Fruit fly (Drosophila melanogaster) whole organism, embryonic: ENCODE results near the gene Bet3.

Source experiments
- Antp ChIP-seq: fragments of 200-800 bp; sonication (Bioruptor generic); optimal IDR thresholded peaks from 3 replicates; lab custom pipeline; 2016; ENCODE audit warnings: missing biosample characterization, missing genetic modification characterization
- Atf6 ChIP-seq: fragments of 200-800 bp; sonication (Bioruptor generic); IDR thresholded peaks from 2 replicates; pipeline ENCODE4 v1.3.6; 2022; ENCODE audit warnings: missing biosample characterization, missing genetic modification characterization
- B-H2 ChIP-seq: fragments of 200-800 bp; sonication (Bioruptor generic); optimal IDR thresholded peaks from 2 replicates; lab custom pipeline; 2018; ENCODE audit warnings: missing biosample characterization, mild to moderate bottlenecking, missing genetic modification characterization
- CG10274 ChIP-seq: fragments of 200-800 bp; sonication (Bioruptor generic); optimal IDR thresholded peaks from 3 replicates; lab custom pipeline; 2017; ENCODE audit warnings: missing biosample characterization, mild to moderate bottlenecking, missing genetic modification characterization
- CG10321 ChIP-seq: fragments of 200-800 bp; sonication (Bioruptor generic); IDR thresholded peaks from 2 replicates; pipeline ENCODE4 v1.3.6; 2022; ENCODE audit warnings: missing biosample characterization, missing genetic modification characterization
- CG10543 ChIP-seq: fragments of 200-800 bp; sonication (Bioruptor generic); optimal IDR thresholded peaks from 3 replicates; lab custom pipeline; 2017; ENCODE audit warnings: missing biosample characterization, mild to moderate bottlenecking, missing genetic modification characterization, moderate library complexity
- CG11247 ChIP-seq: fragments of 200-800 bp; sonication (Bioruptor generic); IDR thresholded peaks from 2 replicates; pipeline ENCODE4 v1.3.6; 2022; ENCODE audit warnings: missing biosample characterization, missing genetic modification characterization
- CG13287 ChIP-seq: fragments of 200-800 bp; sonication (Bioruptor generic); IDR thresholded peaks from 2 replicates; pipeline ENCODE4 v1.3.6; 2022; ENCODE audit warnings: missing biosample characterization, missing genetic modification characterization; ENCODE audit not compliant: partially characterized antibody
- CG13296 ChIP-seq: fragments of 200-800 bp; sonication (Bioruptor generic); optimal IDR thresholded peaks from 3 replicates; lab custom pipeline; 2018; ENCODE audit warnings: missing biosample characterization, mild to moderate bottlenecking, missing genetic modification characterization
- CG1529 ChIP-seq: fragments of 200-800 bp; sonication (Bioruptor generic); optimal IDR thresholded peaks from 3 replicates; lab custom pipeline; 2018; ENCODE audit warnings: missing biosample characterization, missing genetic modification characterization
- CG1602 ChIP-seq: fragments of 200-800 bp; sonication (Bioruptor generic); optimal IDR thresholded peaks from 3 replicates; lab custom pipeline; 2016; ENCODE audit warnings: missing biosample characterization, missing genetic modification characterization
- CG1603 ChIP-seq: fragments of 200-800 bp; sonication (Bioruptor generic); optimal IDR thresholded peaks from 2 replicates; lab custom pipeline; 2019; ENCODE audit warnings: missing biosample characterization, mild to moderate bottlenecking, missing genetic modification characterization, moderate library complexity
- CG30403 ChIP-seq: fragments of 200-800 bp; sonication (Bioruptor generic); optimal IDR thresholded peaks from 3 replicates; lab custom pipeline; 2016; ENCODE audit warnings: missing biosample characterization, missing genetic modification characterization
- CG3281 ChIP-seq: fragments of 200-800 bp; sonication (Bioruptor generic); optimal IDR thresholded peaks from 3 replicates; lab custom pipeline; 2017; ENCODE audit warnings: missing biosample characterization, mild to moderate bottlenecking, missing genetic modification characterization
- CG3726 ChIP-seq: fragments of 200-800 bp; sonication (Bioruptor generic); IDR thresholded peaks from 3 replicates; pipeline ENCODE4, ENCODE4 v1.3.6; 2022; ENCODE audit warnings: missing biosample characterization, missing genetic modification characterization
- CG43689 ChIP-seq: fragments of 200-800 bp; sonication (Bioruptor generic); IDR thresholded peaks from 2 replicates; pipeline ENCODE4 v1.3.6; 2022; ENCODE audit warnings: missing biosample characterization, missing genetic modification characterization
- CG4820 ChIP-seq: fragments of 200-800 bp; sonication (Bioruptor generic); optimal IDR thresholded peaks from 3 replicates; lab custom pipeline; 2016; ENCODE audit warnings: missing biosample characterization, missing genetic modification characterization
- CG6175 ChIP-seq: fragments of 200-800 bp; sonication (Bioruptor generic); IDR thresholded peaks from 3 replicates; pipeline ENCODE4 v1.3.6; 2022; ENCODE audit warnings: missing biosample characterization, missing genetic modification characterization
- CG6689 ChIP-seq: fragments of 200-800 bp; sonication (Bioruptor generic); IDR thresholded peaks from 2 replicates; pipeline ENCODE4 v1.3.6; 2022; ENCODE audit warnings: missing biosample characterization, missing genetic modification characterization
- CG7271 ChIP-seq: fragments of 200-800 bp; sonication (Bioruptor generic); optimal IDR thresholded peaks from 2 replicates; lab custom pipeline; 2018; ENCODE audit warnings: missing biosample characterization, mild to moderate bottlenecking, missing genetic modification characterization, moderate library complexity
- CG8478 ChIP-seq: fragments of >200 bp; optimal IDR thresholded peaks from 2 replicates; lab custom pipeline; 2018
- CkIIα-i1 ChIP-seq: fragments of 200-800 bp; sonication (Bioruptor generic); IDR thresholded peaks from 2 replicates; pipeline ENCODE4 v1.3.6; 2022; ENCODE audit warnings: missing biosample characterization, missing genetic modification characterization
- Drgx ChIP-seq: fragments of 200-800 bp; sonication (Bioruptor generic); IDR thresholded peaks from 2 replicates; pipeline ENCODE4 v1.3.6; 2022; ENCODE audit warnings: missing biosample characterization, missing genetic modification characterization
- E2f2 ChIP-seq: fragments of 200-800 bp; sonication (Bioruptor generic); IDR thresholded peaks from 2 replicates; pipeline ENCODE4 v1.3.6; 2022; ENCODE audit warnings: missing biosample characterization, missing genetic modification characterization
- ERR ChIP-seq: fragments of 200-800 bp; sonication (Bioruptor generic); optimal IDR thresholded peaks from 2 replicates; lab custom pipeline; 2016; ENCODE audit warnings: missing biosample characterization, missing genetic modification characterization
- Gug ChIP-seq: fragments of 200-800 bp; sonication (Bioruptor generic); IDR thresholded peaks from 4 replicates; pipeline ENCODE4 v1.3.6; 2022; ENCODE audit warnings: missing biosample characterization, missing genetic modification characterization
- Hey ChIP-seq: fragments of 200-800 bp; sonication (Bioruptor generic); optimal IDR thresholded peaks from 3 replicates; lab custom pipeline; 2018; ENCODE audit warnings: missing biosample characterization, mild to moderate bottlenecking, missing genetic modification characterization
- HmgD ChIP-seq: fragments of 200-800 bp; sonication (Bioruptor generic); optimal IDR thresholded peaks from 3 replicates; lab custom pipeline; 2016; ENCODE audit warnings: missing biosample characterization, missing genetic modification characterization
- MBD-R2 ChIP-seq: fragments of 200-800 bp; sonication (Bioruptor generic); IDR thresholded peaks from 2 replicates; pipeline ENCODE4 v1.3.6; 2022; ENCODE audit warnings: missing biosample characterization, missing genetic modification characterization
- NfI ChIP-seq: fragments of 200-800 bp; sonication (Bioruptor generic); optimal IDR thresholded peaks from 3 replicates; lab custom pipeline; 2018; ENCODE audit warnings: missing biosample characterization, mild to moderate bottlenecking, missing genetic modification characterization, moderate library complexity
- Oaz ChIP-seq: fragments of 200-800 bp; sonication (Bioruptor generic); IDR thresholded peaks from 2 replicates; pipeline ENCODE4 v1.3.6; 2022; ENCODE audit warnings: missing biosample characterization, missing genetic modification characterization
- Rfx ChIP-seq: fragments of 200-800 bp; sonication (Bioruptor generic); IDR thresholded peaks from 2 replicates; pipeline ENCODE4 v1.3.6; 2022; ENCODE audit warnings: missing biosample characterization, missing genetic modification characterization
- Rx ChIP-seq: fragments of 200-800 bp; sonication (Bioruptor generic); IDR thresholded peaks from 2 replicates; pipeline ENCODE4 v1.3.6; 2022; ENCODE audit warnings: missing biosample characterization, missing genetic modification characterization
- Vsx1 ChIP-seq: fragments of 200-800 bp; sonication (Bioruptor generic); optimal IDR thresholded peaks from 2 replicates; lab custom pipeline; 2017; ENCODE audit warnings: missing biosample characterization, mild to moderate bottlenecking, missing genetic modification characterization, missing genetic modification reagents
- ac ChIP-seq: fragments of 200-800 bp; sonication (Bioruptor generic); optimal IDR thresholded peaks from 3 replicates; lab custom pipeline; 2017; ENCODE audit warnings: missing biosample characterization, mild to moderate bottlenecking, missing genetic modification characterization
- amos ChIP-seq: fragments of 200-800 bp; sonication (Bioruptor generic); IDR thresholded peaks from 2 replicates; pipeline ENCODE4 v1.3.6; 2022; ENCODE audit warnings: missing biosample characterization, missing genetic modification characterization; ENCODE audit not compliant: partially characterized antibody
- bcd ChIP-seq: fragments of 200-800 bp; sonication (Bioruptor generic); optimal IDR thresholded peaks from 2 replicates; lab custom pipeline; 2017; ENCODE audit warnings: missing biosample characterization, mild to moderate bottlenecking, missing genetic modification characterization
- dan ChIP-seq: fragments of 200-800 bp; sonication (Bioruptor generic); IDR thresholded peaks from 2 replicates; pipeline ENCODE4 v1.3.6; 2022; ENCODE audit warnings: missing biosample characterization, missing genetic modification characterization
- dysf ChIP-seq: fragments of 200-800 bp; sonication (Bioruptor generic); IDR thresholded peaks from 3 replicates; pipeline ENCODE4 v1.3.6; 2022; ENCODE audit warnings: missing biosample characterization, missing genetic modification characterization
- h ChIP-seq: fragments of >200 bp; optimal IDR thresholded peaks from 2 replicates; lab custom pipeline; 2017
- hbn ChIP-seq: fragments of 200-800 bp; sonication (Bioruptor generic); IDR thresholded peaks from 2 replicates; pipeline ENCODE4 v1.3.6; 2022; ENCODE audit warnings: missing biosample characterization, missing genetic modification characterization; ENCODE audit not compliant: partially characterized antibody
- jumu ChIP-seq: fragments of 200-800 bp; sonication (Bioruptor generic); optimal IDR thresholded peaks from 3 replicates; lab custom pipeline; 2016; ENCODE audit warnings: missing biosample characterization, missing genetic modification characterization
- lilli ChIP-seq: fragments of 200-800 bp; sonication (Bioruptor generic); optimal IDR thresholded peaks from 3 replicates; lab custom pipeline; 2016; ENCODE audit warnings: missing biosample characterization, missing genetic modification characterization
- nau ChIP-seq: fragments of 200-800 bp; sonication (Bioruptor generic); optimal IDR thresholded peaks from 3 replicates; lab custom pipeline; 2017; ENCODE audit warnings: missing biosample characterization, mild to moderate bottlenecking, missing genetic modification characterization, missing genetic modification reagents
- nerfin-1 ChIP-seq: fragments of 200-800 bp; sonication (Bioruptor generic); optimal IDR thresholded peaks from 3 replicates; lab custom pipeline; 2019; ENCODE audit warnings: missing biosample characterization, mild to moderate bottlenecking, missing genetic modification characterization, moderate library complexity
- org-1 ChIP-seq: fragments of 200-800 bp; sonication (Bioruptor generic); optimal IDR thresholded peaks from 2 replicates; lab custom pipeline; 2017; ENCODE audit warnings: missing biosample characterization, missing genetic modification characterization
- row ChIP-seq: fragments of 200-800 bp; sonication (Bioruptor generic); IDR thresholded peaks from 3 replicates; pipeline ENCODE4 v1.3.6; 2022; ENCODE audit warnings: missing biosample characterization, missing genetic modification characterization
- sd ChIP-seq: fragments of 200-800 bp; sonication (Bioruptor generic); optimal IDR thresholded peaks from 3 replicates; lab custom pipeline; 2018; ENCODE audit warnings: missing biosample characterization, mild to moderate bottlenecking, missing genetic modification characterization, moderate library complexity
- slou ChIP-seq: fragments of 200-800 bp; sonication (Bioruptor generic); optimal IDR thresholded peaks from 3 replicates; lab custom pipeline; 2016; ENCODE audit warnings: missing biosample characterization, missing genetic modification characterization
- tio ChIP-seq: fragments of 200-800 bp; sonication (Bioruptor generic); optimal IDR thresholded peaks from 2 replicates; lab custom pipeline; 2017; ENCODE audit warnings: missing biosample characterization, missing genetic modification characterization, inconsistent platforms
- trem ChIP-seq: fragments of 200-800 bp; optimal IDR thresholded peaks from 3 replicates; lab custom pipeline; 2019; ENCODE audit warnings: missing biosample characterization, mild to moderate bottlenecking, missing genetic modification characterization, moderate library complexity
- tup ChIP-seq: fragments of 200-800 bp; sonication (Bioruptor generic); optimal IDR thresholded peaks from 2 replicates; lab custom pipeline; 2016; ENCODE audit warnings: missing biosample characterization, mild to moderate bottlenecking, missing genetic modification characterization, moderate library complexity
- zf30C ChIP-seq: fragments of 200-800 bp; sonication (Bioruptor generic); optimal IDR thresholded peaks from 3 replicates; lab custom pipeline; 2018; ENCODE audit warnings: missing biosample characterization, mild to moderate bottlenecking, missing genetic modification characterization

Bet3 gene

dm6 chr3L:9397156-9397555 lies 44.9 kb downstream of the Bet3 start (continued):
- TF ChIP-seq tio (GFP tag; lab: Kevin White, UChicago) (no peak), CG1602 (GFP tag; lab: Kevin White, UChicago) (no peak), trem (tag; lab: Kevin White, UChicago) (peak; percentile 13), org-1 (GFP tag; lab: Kevin White, UChicago) (peak; percentile 80), CG6689 (GFP tag; lab: Robert Waterston, UW) (no peak), Rx (GFP tag; lab: Robert Waterston, UW) (no peak), CG43689 (GFP tag; lab: Robert Waterston, UW) (no peak), ac (peak; percentile 62), CG1529 (no peak), CG10274 (GFP tag; lab: Kevin White, UChicago) (peak; percentile 68), CG8478 (lab: Kevin White, UChicago) (no peak), jumu (GFP tag; lab: Kevin White, UChicago) (no peak), CG11247 (no peak), CG10543 (GFP tag; lab: Kevin White, UChicago) (peak; percentile 25), CG4820 (GFP tag; lab: Kevin White, UChicago) (peak; percentile 12), Atf6 (GFP tag; lab: Robert Waterston, UW) (peak; percentile 77), dan (no peak), zf30C (GFP tag; lab: Kevin White, UChicago) (no peak), hbn (GFP tag; lab: Robert Waterston, UW) (no peak), sd (no peak), CG6175 (GFP tag; lab: Robert Waterston, UW) (no peak), row (GFP tag; lab: Robert Waterston, UW) (no peak), HmgD (GFP tag; lab: Kevin White, UChicago) (no peak), CG3281 (GFP tag; lab: Kevin White, UChicago) (peak; percentile 91), Oaz (GFP tag; lab: Robert Waterston, UW) (no peak), lilli (GFP tag; lab: Kevin White, UChicago) (peak; percentile 17), CG1603 (tag; lab: Kevin White, UChicago) (no peak), Antp (GFP tag; lab: Kevin White, UChicago) (peak; percentile 28), dysf (GFP tag; lab: Robert Waterston, UW) (peak; percentile 5; the same call in 1 of the 3 replicates), nerfin-1 (peak; percentile 56), Vsx1 (GFP tag; lab: Kevin White, UChicago) (peak; percentile 83), CG13296 (GFP tag; lab: Kevin White, UChicago) (peak; percentile 84), ERR (GFP tag; lab: Kevin White, UChicago) (peak; percentile 49), Gug (GFP tag; lab: Robert Waterston, UW) (no peak), CkIIα-i1 (GFP tag; lab: Robert Waterston, UW) (no peak), Hey (tag; lab: Kevin White, UChicago) (peak; percentile 58), CG30403 (GFP tag; lab: Kevin White, UChicago) (no peak), NfI (GFP tag; lab: Kevin White, UChicago) (peak; percentile 38), nau (GFP tag; lab: Kevin White, UChicago) (peak; percentile 82), CG10321 (GFP tag; lab: Robert Waterston, UW) (no peak), E2f2 (GFP tag; lab: Robert Waterston, UW) (0 out of 2 replicates have a peak, but pooled peaks have one; percentile 5), CG7271 (tag; lab: Kevin White, UChicago) (peak; percentile 28), slou (GFP tag; lab: Kevin White, UChicago) (no peak), CG13287 (no peak), CG3726 (GFP tag; lab: Robert Waterston, UW) (peak; percentile 5; the same call in 1 of the 3 replicates), Drgx (GFP tag; lab: Robert Waterston, UW) (peak; percentile 44), bcd (peak; percentile 65), B-H2 (GFP tag; lab: Kevin White, UChicago) (peak; percentile 65), tup (GFP tag; lab: Kevin White, UChicago) (peak; percentile 36), MBD-R2 (GFP tag; lab: Robert Waterston, UW) (peak; percentile 51; the same call in 1 of the 2 replicates), Rfx (GFP tag; lab: Robert Waterston, UW) (peak; percentile 69), h (lab: Kevin White, UChicago) (no peak), amos (GFP tag; lab: Robert Waterston, UW) (no peak)
